Worm (Caenorhabditis elegans) whole organism, L3 larva: ENCODE measurements around the gene crn-3.

Experiments
- R02D3.7 ChIP-seq: fragments of 150-350 bp; optimal IDR thresholded peaks from 2 replicates; lab custom pipeline; 2014; ENCODE audit warnings: missing biosample characterization, missing genetic modification characterization
- ZK546.5 ChIP-seq: sonication (generic microtip); optimal IDR thresholded peaks from 2 replicates; lab custom pipeline; 2017; ENCODE audit warnings: missing biosample characterization, missing genetic modification characterization
- aly-2 ChIP-seq: fragments of 150-350 bp; optimal IDR thresholded peaks from 2 replicates; lab custom pipeline; 2014; ENCODE audit warnings: missing biosample characterization, missing genetic modification characterization
- ama-1 ChIP-seq: fragments of 150-350 bp; optimal IDR thresholded peaks from 2 replicates; lab custom pipeline; 2018
- ceh-16 ChIP-seq: sonication (generic microtip); optimal IDR thresholded peaks from 2 replicates; lab custom pipeline; 2017; ENCODE audit warnings: missing biosample characterization, missing genetic modification characterization
- ceh-28 ChIP-seq: fragments of 150-350 bp; optimal IDR thresholded peaks from 2 replicates; lab custom pipeline; 2014; ENCODE audit warnings: missing biosample characterization, missing genetic modification reagents, missing genetic modification characterization
- ceh-82 ChIP-seq: fragments of 150-350 bp; optimal IDR thresholded peaks from 2 replicates; lab custom pipeline; 2014; ENCODE audit warnings: missing biosample characterization, missing genetic modification characterization
- ceh-9 ChIP-seq: sonication (generic microtip); optimal IDR thresholded peaks from 2 replicates; lab custom pipeline; 2018; ENCODE audit warnings: missing biosample characterization, missing genetic modification characterization
- egl-27 ChIP-seq: sonication (generic microtip); optimal IDR thresholded peaks from 4 replicates; lab custom pipeline; 2017; ENCODE audit warnings: missing biosample characterization, missing genetic modification reagents, missing genetic modification characterization
- egl-5 ChIP-seq: fragments of 150-350 bp; optimal IDR thresholded peaks from 2 replicates; lab custom pipeline; 2017; ENCODE audit warnings: missing biosample characterization, missing genetic modification reagents, missing genetic modification characterization, inconsistent platforms
- elt-1 ChIP-seq: fragments of 150-350 bp; optimal IDR thresholded peaks from 2 replicates; lab custom pipeline; 2014; ENCODE audit warnings: missing biosample characterization, missing genetic modification characterization
- elt-2 ChIP-seq: sonication (generic microtip); optimal IDR thresholded peaks from 2 replicates; lab custom pipeline; 2016; ENCODE audit warnings: missing genetic modification reagents, mild to moderate bottlenecking, missing genetic modification characterization, missing compliant biosample characterization
- elt-3 ChIP-seq, 3 experiments: fragments of 150-350 bp in 1 of 3; sonication (generic microtip) in 2 of 3; optimal IDR thresholded peaks; 2 replicates in 2 of 3; 4 replicates in 1 of 3; lab custom pipeline; 2014 to 2017; ENCODE audit warnings: missing biosample characterization in 3 of 3, missing genetic modification characterization in 3 of 3
- eor-1 ChIP-seq, 2 experiments: fragments of 150-350 bp; optimal IDR thresholded peaks; 2 replicates each; lab custom pipeline; 2014 to 2018; ENCODE audit warnings: missing biosample characterization in 2 of 2, missing genetic modification characterization in 2 of 2
- fkh-10 ChIP-seq: sonication (generic microtip); optimal IDR thresholded peaks from 2 replicates; lab custom pipeline; 2017; ENCODE audit warnings: missing biosample characterization, missing genetic modification reagents, missing genetic modification characterization
- fkh-2 ChIP-seq: fragments of 150-350 bp; optimal IDR thresholded peaks from 2 replicates; lab custom pipeline; 2014; ENCODE audit warnings: missing biosample characterization, missing genetic modification reagents, missing genetic modification characterization
- fos-1 ChIP-seq: fragments of 150-350 bp; optimal IDR thresholded peaks from 2 replicates; lab custom pipeline; 2014; ENCODE audit warnings: missing biosample characterization, missing genetic modification characterization
- hmg-11 ChIP-seq: sonication (generic microtip); optimal IDR thresholded peaks from 2 replicates; lab custom pipeline; 2016; ENCODE audit warnings: missing genetic modification characterization, missing compliant biosample characterization
- jun-1 ChIP-seq: fragments of 150-350 bp; optimal IDR thresholded peaks from 2 replicates; lab custom pipeline; 2014; ENCODE audit warnings: missing biosample characterization, missing genetic modification reagents, missing genetic modification characterization
- lin-39 ChIP-seq: fragments of 150-350 bp; optimal IDR thresholded peaks from 2 replicates; lab custom pipeline; 2018; ENCODE audit warnings: missing biosample characterization, missing genetic modification reagents, missing genetic modification characterization
- lsy-12 ChIP-seq: sonication (generic microtip); optimal IDR thresholded peaks from 2 replicates; lab custom pipeline; 2016; ENCODE audit warnings: mild to moderate bottlenecking, missing genetic modification characterization, missing compliant biosample characterization
- mdl-1 ChIP-seq: fragments of 150-350 bp; optimal IDR thresholded peaks from 2 replicates; lab custom pipeline; 2014; ENCODE audit warnings: missing biosample characterization, missing genetic modification characterization
- nfya-1 ChIP-seq: sonication (generic microtip); optimal IDR thresholded peaks from 2 replicates; lab custom pipeline; 2017; ENCODE audit warnings: missing genetic modification characterization, mild to moderate bottlenecking, missing compliant biosample characterization, antibody characterized with exemption, moderate library complexity; ENCODE audit not compliant: insufficient read depth
- nhr-11 ChIP-seq: fragments of 150-350 bp; optimal IDR thresholded peaks from 2 replicates; lab custom pipeline; 2014; ENCODE audit warnings: missing biosample characterization, missing genetic modification characterization
- nhr-12 ChIP-seq: fragments of 150-350 bp; optimal IDR thresholded peaks from 2 replicates; lab custom pipeline; 2014; ENCODE audit warnings: missing biosample characterization, missing genetic modification characterization
- nhr-23 ChIP-seq: fragments of 150-350 bp; optimal IDR thresholded peaks from 2 replicates; lab custom pipeline; 2014; ENCODE audit warnings: missing biosample characterization, missing genetic modification reagents, missing genetic modification characterization
- nhr-237 ChIP-seq: fragments of 150-350 bp; optimal IDR thresholded peaks from 2 replicates; lab custom pipeline; 2014; ENCODE audit warnings: missing biosample characterization, missing genetic modification characterization
- nhr-25 ChIP-seq: sonication (generic microtip); optimal IDR thresholded peaks from 2 replicates; lab custom pipeline; 2017; ENCODE audit warnings: missing biosample characterization, missing genetic modification characterization
- nhr-28 ChIP-seq: fragments of 150-350 bp; optimal IDR thresholded peaks from 2 replicates; lab custom pipeline; 2014; ENCODE audit warnings: missing biosample characterization, missing genetic modification characterization
- nhr-43 ChIP-seq: sonication (generic microtip); optimal IDR thresholded peaks from 2 replicates; lab custom pipeline; 2016; ENCODE audit warnings: mild to moderate bottlenecking, missing genetic modification characterization, missing compliant biosample characterization; ENCODE audit not compliant: poor library complexity, severe bottlenecking
- nhr-67 ChIP-seq: fragments of 150-350 bp; optimal IDR thresholded peaks from 2 replicates; lab custom pipeline; 2014; ENCODE audit warnings: missing biosample characterization, missing genetic modification characterization
- nhr-76 ChIP-seq: fragments of 150-350 bp; sonication (generic microtip); optimal IDR thresholded peaks from 5 replicates; lab custom pipeline; 2014; ENCODE audit warnings: missing biosample characterization, missing genetic modification characterization
- nhr-77 ChIP-seq: fragments of 150-350 bp; optimal IDR thresholded peaks from 2 replicates; lab custom pipeline; 2014; ENCODE audit warnings: missing biosample characterization, missing genetic modification characterization
- pha-4 ChIP-seq: fragments of 150-350 bp; optimal IDR thresholded peaks from 2 replicates; lab custom pipeline; 2014; ENCODE audit warnings: missing biosample characterization, missing genetic modification reagents, missing genetic modification characterization
- pqm-1 ChIP-seq: fragments of 150-350 bp; optimal IDR thresholded peaks from 2 replicates; lab custom pipeline; 2017; ENCODE audit warnings: missing biosample characterization, missing genetic modification characterization, inconsistent platforms
- sea-2 ChIP-seq: fragments of 150-350 bp; sonication (generic microtip); optimal IDR thresholded peaks from 4 replicates; lab custom pipeline; 2014; ENCODE audit warnings: missing biosample characterization, missing genetic modification reagents, missing genetic modification characterization
- skn-1 ChIP-seq: fragments of 150-350 bp; optimal IDR thresholded peaks from 2 replicates; lab custom pipeline; 2014; ENCODE audit warnings: missing biosample characterization, missing genetic modification characterization
- snpc-4 ChIP-seq: fragments of 150-350 bp; optimal IDR thresholded peaks from 2 replicates; lab custom pipeline; 2014; ENCODE audit warnings: missing biosample characterization, missing genetic modification characterization
- tbx-2 ChIP-seq: sonication (generic microtip); optimal IDR thresholded peaks from 2 replicates; lab custom pipeline; 2016; ENCODE audit warnings: mild to moderate bottlenecking, missing genetic modification characterization, missing compliant biosample characterization
- unc-39 ChIP-seq: sonication (generic microtip); optimal IDR thresholded peaks from 4 replicates; lab custom pipeline; 2017; ENCODE audit warnings: missing biosample characterization, missing genetic modification characterization
- unc-62 ChIP-seq: fragments of 150-350 bp; sonication (generic microtip); optimal IDR thresholded peaks from 4 replicates; lab custom pipeline; 2014; ENCODE audit warnings: missing biosample characterization, missing genetic modification reagents, missing genetic modification characterization
- zag-1 ChIP-seq: fragments of 150-350 bp; optimal IDR thresholded peaks from 2 replicates; lab custom pipeline; 2014; ENCODE audit warnings: missing biosample characterization, missing genetic modification characterization
- ztf-11 ChIP-seq: fragments of 150-350 bp; optimal IDR thresholded peaks from 2 replicates; lab custom pipeline; 2014; ENCODE audit warnings: missing biosample characterization, missing genetic modification characterization
- ztf-4 ChIP-seq: fragments of 150-350 bp; optimal IDR thresholded peaks from 2 replicates; lab custom pipeline; 2014; ENCODE audit warnings: missing biosample characterization, missing genetic modification characterization

crn-3 gene

ce11 chrII:10541923-10542486 lies 45.8 kb upstream of the crn-3 start, which contains the start of gene pro-1 (continued):
- TF ChIP-seq nhr-11 (tag; lab: Kevin White, UChicago) = no peak
- TF ChIP-seq fkh-10 (GFP tag; lab: Kevin White, UChicago) = no peak
- TF ChIP-seq mdl-1 = no peak

- TF ChIP-seq nhr-77 (tag; lab: Kevin White, UChicago) (no peak), ztf-11 (tag; lab: Kevin White, UChicago) (no peak), nhr-11 (tag; lab: Kevin White, UChicago) (peak; percentile 1), jun-1 (tag; lab: Kevin White, UChicago) (peak; percentile 12), nfya-1 (tag; lab: Kevin White, UChicago) (peak; percentile 40), ama-1 (peak; percentile 90), nhr-25 (tag; lab: Kevin White, UChicago) (peak; percentile 69), elt-3 (tag; optimal IDR thresholded peaks at IDR 0.05; lab: Kevin White, UChicago) (no peak), nhr-23 (peak; percentile 50), skn-1 (tag; lab: Kevin White, UChicago) (no peak), lin-39 (tag; lab: Kevin White, UChicago) (no peak), tbx-2 (no peak), sea-2 (no peak), nhr-237 (no peak), nhr-43 (tag; lab: Kevin White, UChicago) (peak; percentile 70), pqm-1 (tag; lab: Kevin White, UChicago) (no peak), eor-1 (tag; optimal IDR thresholded peaks at IDR 0.05; lab: Kevin White, UChicago) (no peak), aly-2 (no peak), ztf-4 (tag; lab: Kevin White, UChicago) (peak; percentile 62), snpc-4 (tag; lab: Kevin White, UChicago) (no peak), nhr-67 (no peak)
These were observed 45.0 kb upstream of the crn-3 start for ce11 chrII:10542654-10543456.

- TF ChIP-seq elt-2 (tag; lab: Kevin White, UChicago) (no peak), lsy-12 (tag; lab: Kevin White, UChicago) (no peak), fkh-2 (tag; lab: Kevin White, UChicago) (no peak), skn-1 (tag; lab: Kevin White, UChicago) (no peak), ztf-4 (tag; lab: Kevin White, UChicago) (no peak), nhr-11 (tag; lab: Kevin White, UChicago) (no peak), nhr-67 (no peak), ama-1 (peak; percentile 47), nhr-25 (tag; lab: Kevin White, UChicago) (peak; percentile 8), lin-39 (tag; lab: Kevin White, UChicago) (no peak), unc-62 (no peak), ceh-16 (tag; lab: Kevin White, UChicago) (no peak), ceh-28 (tag; lab: Kevin White, UChicago) (no peak), egl-27 (tag; lab: Kevin White, UChicago) (no peak), fos-1 (tag; lab: Kevin White, UChicago) (no peak), aly-2 (no peak), nhr-12 (tag; lab: Kevin White, UChicago) (no peak), egl-5 (tag; lab: Kevin White, UChicago) (no peak), nhr-43 (tag; lab: Kevin White, UChicago) (no peak), ztf-11 (tag; lab: Kevin White, UChicago) (no peak), pha-4 (peak; percentile 27), jun-1 (tag; lab: Kevin White, UChicago) (peak; percentile 9), nhr-28 (tag; lab: Kevin White, UChicago) (no peak), elt-3 (tag; optimal IDR thresholded peaks at IDR 0.05; lab: Kevin White, UChicago) (peak in 1 of 3 experiments; percentile 11), R02D3.7 (tag; lab: Kevin White, UChicago) (no peak), tbx-2 (no peak), nhr-23 (no peak), mdl-1 (no peak), elt-1 (tag; lab: Kevin White, UChicago) (peak; percentile 7), nhr-77 (tag; lab: Kevin White, UChicago) (no peak), ZK546.5 (tag; lab: Kevin White, UChicago) (no peak), ceh-9 (tag; lab: Kevin White, UChicago) (no peak), ceh-82 (tag; lab: Kevin White, UChicago) (no peak), pqm-1 (tag; lab: Kevin White, UChicago) (no peak), nhr-76 (tag; lab: Kevin White, UChicago) (no peak), hmg-11 (tag; lab: Kevin White, UChicago) (no peak), nfya-1 (tag; lab: Kevin White, UChicago) (no peak), unc-39 (no peak), zag-1 (tag; lab: Kevin White, UChicago) (no peak), snpc-4 (tag; lab: Kevin White, UChicago) (no peak), fkh-10 (GFP tag; lab: Kevin White, UChicago) (no peak)
These were observed 44.2 kb upstream of the crn-3 start for ce11 chrII:10543457-10544137.
